Worm (Caenorhabditis elegans): ENCODE data around the gene srx-131.

- TF ChIP-seq ets-7 (tag; optimal IDR thresholded peaks at IDR 0.05): no peak
- no peak for TF ChIP-seq B0310.2 (tag; optimal IDR thresholded peaks at IDR 0.05)
- no peak for TF ChIP-seq sea-1 (GFP tag; conservative IDR thresholded peaks at IDR 0.05)
Measured at ce11 chrV:13869551-13869950, 24.3 kb downstream of the srx-131 start.
